Fruit fly (Drosophila melanogaster) whole organism, wandering third instar larva: Measurements from ENCODE around the gene CG9240.

ENCODE experiments used
- Abd-B ChIP-seq: fragments of >200 bp; optimal IDR thresholded peaks from 2 replicates; lab custom pipeline; 2017; ENCODE audit warnings: missing biosample characterization, missing genetic modification characterization
- CG32264 ChIP-seq: fragments of 200-800 bp; sonication (Bioruptor generic); optimal IDR thresholded peaks from 2 replicates; lab custom pipeline; 2016; ENCODE audit warnings: missing biosample characterization, missing genetic modification characterization
- CG9705 ChIP-seq: fragments of 200-800 bp; sonication (Bioruptor generic); optimal IDR thresholded peaks from 2 replicates; lab custom pipeline; 2018; ENCODE audit warnings: missing biosample characterization, mild to moderate bottlenecking, missing genetic modification characterization
- CrebA ChIP-seq: fragments of 200-800 bp; sonication (Bioruptor generic); optimal IDR thresholded peaks from 2 replicates; lab custom pipeline; 2016; ENCODE audit warnings: missing biosample characterization, mild to moderate bottlenecking, missing genetic modification characterization, borderline replicate concordance
- Dfd ChIP-seq: fragments of >200 bp; optimal IDR thresholded peaks from 2 replicates; lab custom pipeline; 2017; ENCODE audit warnings: missing biosample characterization, missing genetic modification characterization
- Dif ChIP-seq: fragments of 200-275, 200-300 bp; sonication (Bioruptor generic); optimal IDR thresholded peaks from 2 replicates; lab custom pipeline; 2018; ENCODE audit warnings: missing biosample characterization, missing genetic modification characterization; ENCODE audit not compliant: partially characterized antibody
- GATAd ChIP-seq: sonication (Bioruptor generic); optimal IDR thresholded peaks from 2 replicates; lab custom pipeline; 2016; ENCODE audit warnings: missing biosample characterization, missing genetic modification characterization
- HLH106 ChIP-seq: fragments of 200-800 bp; optimal IDR thresholded peaks from 3 replicates; lab custom pipeline; 2019; ENCODE audit warnings: missing biosample characterization, mild to moderate bottlenecking, missing genetic modification characterization, moderate library complexity
- Hnf4 ChIP-seq: fragments of 200-800 bp; sonication (Bioruptor generic); optimal IDR thresholded peaks from 2 replicates; lab custom pipeline; 2016; ENCODE audit warnings: missing biosample characterization, mild to moderate bottlenecking, missing genetic modification characterization
- Hr78 ChIP-seq: fragments of >200 bp; optimal IDR thresholded peaks from 2 replicates; lab custom pipeline; 2017; ENCODE audit warnings: missing biosample characterization, missing genetic modification characterization
- Hr83 ChIP-seq: fragments of 200-300 bp; sonication (Bioruptor generic); optimal IDR thresholded peaks from 2 replicates; lab custom pipeline; 2016; ENCODE audit warnings: missing biosample characterization, mild to moderate bottlenecking, missing genetic modification characterization, moderate library complexity; ENCODE audit not compliant: poor library complexity, severe bottlenecking
- Mio ChIP-seq: sonication (Bioruptor generic); optimal IDR thresholded peaks from 2 replicates; lab custom pipeline; 2016; ENCODE audit warnings: missing biosample characterization, missing genetic modification characterization
- Myc ChIP-seq: fragments of >200 bp; optimal IDR thresholded peaks from 2 replicates; lab custom pipeline; 2017
- N ChIP-seq: fragments of >200 bp; optimal IDR thresholded peaks from 2 replicates; lab custom pipeline; 2018; ENCODE audit warnings: missing biosample characterization, missing external identifiers, missing genetic modification characterization
- OdsH ChIP-seq: fragments of 200-800 bp; sonication (Bioruptor generic); optimal IDR thresholded peaks from 2 replicates; lab custom pipeline; 2016; ENCODE audit warnings: missing biosample characterization, mild to moderate bottlenecking, missing genetic modification characterization
- Rel ChIP-seq, 2 experiments: fragments of 200-800 bp; sonication (Bioruptor generic) in 1 of 2; optimal IDR thresholded peaks; 2 replicates in 1 of 2; 3 replicates in 1 of 2; lab custom pipeline; 2016 to 2019; ENCODE audit warnings: mild to moderate bottlenecking in 2 of 2, missing biosample characterization in 2 of 2, missing genetic modification characterization in 2 of 2, moderate library complexity in 1 of 2
- Sp1 ChIP-seq: fragments of 200-800 bp; sonication (Bioruptor generic); optimal IDR thresholded peaks from 3 replicates; lab custom pipeline; 2019; ENCODE audit warnings: missing biosample characterization, mild to moderate bottlenecking, missing genetic modification characterization, moderate library complexity
- Vsx2 ChIP-seq: fragments of 200-300, 225-300 bp; sonication (Bioruptor generic); optimal IDR thresholded peaks from 2 replicates; lab custom pipeline; 2018; ENCODE audit warnings: missing biosample characterization, missing genetic modification characterization; ENCODE audit not compliant: partially characterized antibody
- br ChIP-seq: fragments of 200-800 bp; sonication (Bioruptor generic); optimal IDR thresholded peaks from 2 replicates; lab custom pipeline; 2016; ENCODE audit warnings: missing biosample characterization, missing genetic modification characterization
- brk ChIP-seq: fragments of 200-800 bp; sonication (Bioruptor generic); optimal IDR thresholded peaks from 2 replicates; lab custom pipeline; 2016; ENCODE audit warnings: missing biosample characterization, mild to moderate bottlenecking, missing genetic modification characterization
- dl ChIP-seq, 2 experiments: fragments of 175-275, 200-275 bp in 1 of 2; fragments of 200-275 bp in 1 of 2; sonication (Bioruptor generic); optimal IDR thresholded peaks; lab custom pipeline; 2018; ENCODE audit warnings: mild to moderate bottlenecking in 2 of 2, missing biosample characterization in 2 of 2, missing genetic modification characterization in 2 of 2, moderate library complexity in 2 of 2; ENCODE audit not compliant: partially characterized antibody in 2 of 2, insufficient read depth in 1 of 2
- dmrt93B ChIP-seq: fragments of 200-800 bp; sonication (Bioruptor generic); optimal IDR thresholded peaks from 2 replicates; lab custom pipeline; 2018; ENCODE audit warnings: missing biosample characterization, mild to moderate bottlenecking, missing genetic modification characterization
- dsf ChIP-seq: sonication (Bioruptor generic); optimal IDR thresholded peaks from 2 replicates; lab custom pipeline; 2016; ENCODE audit warnings: missing biosample characterization, missing genetic modification characterization, borderline replicate concordance
- ey ChIP-seq: fragments of 200-800 bp; sonication (Bioruptor generic); optimal IDR thresholded peaks from 2 replicates; lab custom pipeline; 2016; ENCODE audit warnings: missing biosample characterization, missing genetic modification characterization
- foxo ChIP-seq, 2 experiments: fragments of 200-800 bp; sonication (Bioruptor generic); optimal IDR thresholded peaks; 2 replicates in 1 of 2; 3 replicates in 1 of 2; lab custom pipeline; 2016 to 2017; ENCODE audit warnings: missing biosample characterization in 2 of 2, missing genetic modification characterization in 2 of 2
- fru ChIP-seq: fragments of 200-800 bp; sonication (Bioruptor generic); optimal IDR thresholded peaks from 3 replicates; lab custom pipeline; 2016; ENCODE audit warnings: missing biosample characterization, mild to moderate bottlenecking, missing genetic modification characterization
- h ChIP-seq: fragments of 200-800 bp; sonication (Bioruptor generic); optimal IDR thresholded peaks from 3 replicates; lab custom pipeline; 2016; ENCODE audit warnings: missing biosample characterization, mild to moderate bottlenecking, missing genetic modification characterization
- jim ChIP-seq: fragments of 175-275, 200-325 bp; sonication (Bioruptor generic); optimal IDR thresholded peaks from 2 replicates; lab custom pipeline; 2016; ENCODE audit warnings: missing biosample characterization, mild to moderate bottlenecking, missing genetic modification characterization
- pan ChIP-seq: fragments of >200 bp; optimal IDR thresholded peaks from 2 replicates; lab custom pipeline; 2017
- psq ChIP-seq: fragments of 200-800 bp; sonication (Bioruptor generic); optimal IDR thresholded peaks from 3 replicates; lab custom pipeline; 2017; ENCODE audit warnings: missing biosample characterization, mild to moderate bottlenecking, missing genetic modification characterization, moderate library complexity
- rgr ChIP-seq: fragments of 200-800 bp; sonication (Bioruptor generic); optimal IDR thresholded peaks from 3 replicates; lab custom pipeline; 2016; ENCODE audit warnings: missing biosample characterization, mild to moderate bottlenecking, missing genetic modification characterization
- sage ChIP-seq: fragments of 200-800 bp; sonication (Bioruptor generic); optimal IDR thresholded peaks from 2 replicates; lab custom pipeline; 2016; ENCODE audit warnings: missing biosample characterization, mild to moderate bottlenecking, missing genetic modification characterization
- sv ChIP-seq: fragments of 200-800 bp; sonication (Bioruptor generic); optimal IDR thresholded peaks from 3 replicates; lab custom pipeline; 2016; ENCODE audit warnings: missing biosample characterization, missing genetic modification characterization
- tai ChIP-seq: sonication (Bioruptor generic); optimal IDR thresholded peaks from 2 replicates; lab custom pipeline; 2016; ENCODE audit warnings: missing biosample characterization, missing genetic modification characterization
- usp ChIP-seq: fragments of >200 bp; optimal IDR thresholded peaks from 2 replicates; lab custom pipeline; 2017; ENCODE audit warnings: missing biosample characterization, missing genetic modification characterization
- woc ChIP-seq: sonication (Bioruptor generic); optimal IDR thresholded peaks from 2 replicates; lab custom pipeline; 2016; ENCODE audit warnings: missing biosample characterization, mild to moderate bottlenecking, missing genetic modification characterization

The CG9240 gene

dm6 chrX:15712409-15712808, 11.3 kb upstream of the CG9240 start, which contains the start of gene HUWE1:
Gene HUWE1, plus strand, starts transcription at chrX:15712628.
- TF ChIP-seq Sp1 = peak; percentile 19
- TF ChIP-seq Myc = no peak
- no peak for TF ChIP-seq Rel (GFP tag; optimal IDR thresholded peaks at IDR 0.05; lab: Kevin White, UChicago)
- peak; percentile 27 for TF ChIP-seq Rel (tag; optimal IDR thresholded peaks at IDR 0.05; lab: Kevin White, UChicago)

- TF ChIP-seq Myc (peak; percentile 68), HLH106 (tag; lab: Kevin White, UChicago) (no peak)
Measured at dm6 chrX:15710751-15711179, 9.7 kb upstream of the CG9240 start.

dm6 chrX:15709984-15710750, 9.1 kb upstream of the CG9240 start, which contains the start of the genes CG9281 and CG15601:
Gene CG9281, minus strand, starts transcription at chrX:15710539.
Gene CG15601, plus strand, starts transcription at chrX:15710647.
- TF ChIP-seq dl (GFP tag; optimal IDR thresholded peaks at IDR 0.05; lab: Kevin White, UChicago; ENCODE audit: insufficient read depth in 1 of 2, partially characterized antibody in 2 of 2) (no peak), Sp1 (peak; percentile 30), brk (GFP tag; lab: Kevin White, UChicago) (no peak), pan (no peak), jim (GFP tag; lab: Kevin White, UChicago) (no peak), Rel (GFP tag; optimal IDR thresholded peaks at IDR 0.05; lab: Kevin White, UChicago) (no peak), Rel (tag; optimal IDR thresholded peaks at IDR 0.05; lab: Kevin White, UChicago) (peak; percentile 8), CrebA (no peak), N (GFP tag; lab: Kevin White, UChicago) (peak; percentile 22), sv (GFP tag; lab: Kevin White, UChicago) (peak; percentile 22), Hnf4 (GFP tag; lab: Kevin White, UChicago) (no peak), HLH106 (tag; lab: Kevin White, UChicago) (peak; percentile 3), dmrt93B (GFP tag; lab: Kevin White, UChicago) (no peak), h (no peak), woc (no peak), ey (GFP tag; lab: Kevin White, UChicago) (no peak)

dm6 chrX:15709624-15709983, 8.5 kb upstream of the CG9240 start:
- no peak for TF ChIP-seq Mio (GFP tag; lab: Kevin White, UChicago)
- peak; percentile 9 for TF ChIP-seq ey (GFP tag; lab: Kevin White, UChicago)
- TF ChIP-seq HLH106 (tag; lab: Kevin White, UChicago) = no peak
- no peak for TF ChIP-seq sage
- no peak for TF ChIP-seq Vsx2 (GFP tag; lab: Kevin White, UChicago)
- TF ChIP-seq CG9705 = no peak
- TF ChIP-seq N (GFP tag; lab: Kevin White, UChicago) = no peak
- no peak for TF ChIP-seq Rel (GFP tag; optimal IDR thresholded peaks at IDR 0.05; lab: Kevin White, UChicago)
- TF ChIP-seq Rel (tag; optimal IDR thresholded peaks at IDR 0.05; lab: Kevin White, UChicago) = no peak
- TF ChIP-seq jim (GFP tag; lab: Kevin White, UChicago) = no peak
- TF ChIP-seq dmrt93B (GFP tag; lab: Kevin White, UChicago) = no peak
- peak; percentile 3 for TF ChIP-seq woc
- TF ChIP-seq Hr83 (GFP tag; lab: Kevin White, UChicago) = peak; percentile 13
- TF ChIP-seq fru (GFP tag; lab: Kevin White, UChicago) = no peak
- TF ChIP-seq CG32264 (GFP tag; lab: Kevin White, UChicago) = no peak
- TF ChIP-seq tai (GFP tag; lab: Kevin White, UChicago) = no peak
- no peak for TF ChIP-seq Dfd (GFP tag; lab: Kevin White, UChicago)
- TF ChIP-seq dsf (GFP tag; lab: Kevin White, UChicago) = no peak
- TF ChIP-seq Sp1 = no peak
- no peak for TF ChIP-seq h
- no peak for TF ChIP-seq brk (GFP tag; lab: Kevin White, UChicago)
- TF ChIP-seq psq = peak; percentile 6
- TF ChIP-seq Dif (GFP tag; lab: Kevin White, UChicago) = no peak
- TF ChIP-seq foxo (GFP tag; optimal IDR thresholded peaks at IDR 0.05; lab: Kevin White, UChicago) = peak in 1 of 2 experiments; percentile 40
- no peak for TF ChIP-seq Abd-B (GFP tag; lab: Kevin White, UChicago)
- no peak for TF ChIP-seq pan
- no peak for TF ChIP-seq dl (GFP tag; optimal IDR thresholded peaks at IDR 0.05; lab: Kevin White, UChicago; ENCODE audit: insufficient read depth in 1 of 2, partially characterized antibody in 2 of 2)
- TF ChIP-seq rgr (GFP tag; lab: Kevin White, UChicago) = peak; percentile 38
- TF ChIP-seq sv (GFP tag; lab: Kevin White, UChicago) = no peak
- TF ChIP-seq br (GFP tag; lab: Kevin White, UChicago) = peak; percentile 36
- TF ChIP-seq Hr78 (GFP tag; lab: Kevin White, UChicago) = no peak
- no peak for TF ChIP-seq CrebA
- no peak for TF ChIP-seq usp (GFP tag; lab: Kevin White, UChicago)
- no peak for TF ChIP-seq Myc
- TF ChIP-seq GATAd = no peak
- TF ChIP-seq OdsH (GFP tag; lab: Kevin White, UChicago) = no peak
- peak; percentile 4 for TF ChIP-seq Hnf4 (GFP tag; lab: Kevin White, UChicago)
